Fruit fly (Drosophila melanogaster) S2 (cell line): ENCODE measurements around the gene CG14277.

ENCODE experiments used
- CG8478 ChIP-seq: fragments of >200 bp; optimal IDR thresholded peaks from 2 replicates; lab custom pipeline; 2018
- CTCF ChIP-seq, 2 experiments: fragments of >200 bp; optimal IDR thresholded peaks; 2 replicates each; lab custom pipeline; 2018

dm6 chr2L:8277561-8278201 is 35.4 kb downstream of the CG14277 start:
- TF ChIP-seq CTCF (optimal IDR thresholded peaks at IDR 0.05; lab: Kevin White, UChicago) (no peak), CG8478 (no peak)
